4 worm cellular contexts compared by ENCODE assay signal in genomic region chrIII:1713991-1714611, ce11.
TF ChIP-seq lines count a peak whose summit lies in the region.

No protein-coding gene starts in this region.

TF ChIP-seq in whole organism, early embryonic, 17 proteins besides CTCF, POLR2A, EP300 and RAD21:
- peak; percentile 94 for TF ChIP-seq ceh-36 (tag; optimal IDR thresholded peaks at IDR 0.05; lab: Kevin White, UChicago)
- no peak for TF ChIP-seq F13C5.2 (tag; optimal IDR thresholded peaks at IDR 0.05; lab: Kevin White, UChicago)

TF ChIP-seq in whole organism, late embryonic, 69 proteins besides CTCF, POLR2A, EP300 and RAD21:
- TF ChIP-seq dve-1 (tag; optimal IDR thresholded peaks at IDR 0.05; lab: Kevin White, UChicago), result peak; percentile 98
- no peak for TF ChIP-seq ceh-24 (tag; optimal IDR thresholded peaks at IDR 0.05; lab: Kevin White, UChicago)
- no peak for TF ChIP-seq T23F11.4 (GFP tag; optimal IDR thresholded peaks at IDR 0.05; lab: Kevin White, UChicago)

TF ChIP-seq in whole organism, midembryonic, 9 proteins besides CTCF, POLR2A, EP300 and RAD21:
- 0 out of 2 replicates have a peak, but pooled peaks have one; percentile 60 for TF ChIP-seq ztf-23 (GFP tag; IDR thresholded peaks at IDR 0.05; lab: Robert Waterston, UW)
- TF ChIP-seq flt-1 (GFP tag; IDR thresholded peaks at IDR 0.05; lab: Robert Waterston, UW), result no peak

TF ChIP-seq in whole organism, young adult, 124 proteins besides CTCF, POLR2A, EP300 and RAD21:
- no peak for TF ChIP-seq mxl-1 (tag; optimal IDR thresholded peaks at IDR 0.05; lab: Kevin White, UChicago)
- TF ChIP-seq egrh-3 (GFP tag; IDR thresholded peaks at IDR 0.05; lab: Robert Waterston, UW), result 0 out of 2 replicates have a peak, but pooled peaks have one; percentile 15
- TF ChIP-seq lin-26 (GFP tag; IDR thresholded peaks at IDR 0.05; lab: Robert Waterston, UW), result no peak
- 0 out of 2 replicates have a peak, but pooled peaks have one; percentile 29 for TF ChIP-seq dox-1 (GFP tag; IDR thresholded peaks at IDR 0.05; lab: Robert Waterston, UW)
- no peak for TF ChIP-seq unc-62 (GFP tag; optimal IDR thresholded peaks at IDR 0.05; lab: Kevin White, UChicago)
